Worm (Caenorhabditis elegans): Measurements from ENCODE around the gene Y49E10.10.

ce11 chrIII:12410304-12410703, 15.0 kb downstream of the Y49E10.10 start:
- no peak for TF ChIP-seq ama-1 (optimal IDR thresholded peaks at IDR 0.05)
- no peak for TF ChIP-seq B0310.2 (tag; optimal IDR thresholded peaks at IDR 0.05)
- no peak for TF ChIP-seq hmg-4 (GFP tag; optimal IDR thresholded peaks at IDR 0.05)
- no peak for TF ChIP-seq aly-1 (tag; optimal IDR thresholded peaks at IDR 0.05)
- TF ChIP-seq ceh-13 (GFP tag; optimal IDR thresholded peaks at IDR 0.05): no peak
- no peak for TF ChIP-seq hnd-1 (tag; optimal IDR thresholded peaks at IDR 0.05)
- TF ChIP-seq tbx-11 (GFP tag; IDR thresholded peaks at IDR 0.05): no peak
- no peak for TF ChIP-seq hmbx-1 (tag; optimal IDR thresholded peaks at IDR 0.05)
- no peak for TF ChIP-seq tbx-37 (GFP tag; conservative IDR thresholded peaks at IDR 0.05)
